Fruit fly (Drosophila melanogaster): ENCODE data around the gene yellow-g.
A peak's percentile ranks its signal among the peaks of the same experiment; 100 is the strongest.

The yellow-g gene

dm6 chr3L:2262515-2262944 is 10.0 kb downstream of the yellow-g start, which contains the start of the genes oxt and CG13807:
TSS of gene oxt (minus strand) at chr3L:2262664.
TSS of gene CG13807 (plus strand) at chr3L:2262919.
- peak; percentile 79 for TF ChIP-seq CG14711 (tag; optimal IDR thresholded peaks at IDR 0.05)
- TF ChIP-seq CG7045 (GFP tag; optimal IDR thresholded peaks at IDR 0.05): peak; percentile 86
- peak; percentile 77 for TF ChIP-seq CG5204 (GFP tag; optimal IDR thresholded peaks at IDR 0.05)
- peak; percentile 17 for TF ChIP-seq cic (GFP tag; optimal IDR thresholded peaks at IDR 0.05)
- TF ChIP-seq toe (GFP tag; optimal IDR thresholded peaks at IDR 0.05): peak; percentile 72
- TF ChIP-seq ovo (GFP tag; optimal IDR thresholded peaks at IDR 0.05): peak; percentile 62
- TF ChIP-seq CG1620 (GFP tag; optimal IDR thresholded peaks at IDR 0.05): peak; percentile 80
- peak; percentile 72 for TF ChIP-seq Hr96 (GFP tag; optimal IDR thresholded peaks at IDR 0.05)
- TF ChIP-seq Mnt (GFP tag; optimal IDR thresholded peaks at IDR 0.05): peak; percentile 78
- TF ChIP-seq cnc (optimal IDR thresholded peaks at IDR 0.05): no peak
- TF ChIP-seq pad (GFP tag; optimal IDR thresholded peaks at IDR 0.05): peak; percentile 71
- TF ChIP-seq CG33017 (tag; optimal IDR thresholded peaks at IDR 0.05): peak; percentile 78
- peak; percentile 96 for TF ChIP-seq bab1 (GFP tag; optimal IDR thresholded peaks at IDR 0.05)
- no peak for TF ChIP-seq kay (GFP tag; ENCODE audit: borderline replicate concordance)
- peak; percentile 79 for TF ChIP-seq Crg-1 (GFP tag; optimal IDR thresholded peaks at IDR 0.05)
- peak; percentile 90 for TF ChIP-seq CG7101 (tag; optimal IDR thresholded peaks at IDR 0.05)
- peak; percentile 72 for TF ChIP-seq CG12768 (GFP tag; optimal IDR thresholded peaks at IDR 0.05)
- no peak for TF ChIP-seq Clk (GFP tag; optimal IDR thresholded peaks at IDR 0.05)
- peak; percentile 89 for TF ChIP-seq CG11617 (GFP tag; optimal IDR thresholded peaks at IDR 0.05)
- peak; percentile 70 for TF ChIP-seq tj (GFP tag; optimal IDR thresholded peaks at IDR 0.05)

DNA sequence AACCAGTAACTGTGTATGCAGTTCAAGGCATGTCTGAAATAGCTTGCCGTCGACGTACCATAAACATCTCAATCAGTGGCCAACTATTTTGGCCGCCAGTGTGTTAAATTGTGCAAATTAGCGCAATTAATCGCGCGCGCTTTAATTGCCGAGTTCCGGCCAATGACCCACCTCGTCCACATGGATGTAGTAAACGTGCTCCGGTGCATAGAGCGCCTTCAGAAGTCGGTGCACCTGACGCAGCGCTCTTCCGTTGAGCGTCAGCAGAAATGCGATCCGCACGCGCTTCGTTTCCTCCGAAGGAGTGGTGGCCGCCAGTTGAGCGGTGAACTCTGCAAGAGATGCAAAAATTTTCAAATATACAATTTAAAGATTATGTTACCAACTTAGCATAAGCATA is 11.3 kb downstream of the yellow-g start:
- TF ChIP-seq ovo (GFP tag; optimal IDR thresholded peaks at IDR 0.05): no peak
- no peak for TF ChIP-seq kay (GFP tag; ENCODE audit: borderline replicate concordance)
- TF ChIP-seq tj (GFP tag; optimal IDR thresholded peaks at IDR 0.05): peak; percentile 99
- peak; percentile 36 for TF ChIP-seq Mnt (GFP tag; optimal IDR thresholded peaks at IDR 0.05)
- TF ChIP-seq bab1 (GFP tag; optimal IDR thresholded peaks at IDR 0.05): peak; percentile 53

DNA sequence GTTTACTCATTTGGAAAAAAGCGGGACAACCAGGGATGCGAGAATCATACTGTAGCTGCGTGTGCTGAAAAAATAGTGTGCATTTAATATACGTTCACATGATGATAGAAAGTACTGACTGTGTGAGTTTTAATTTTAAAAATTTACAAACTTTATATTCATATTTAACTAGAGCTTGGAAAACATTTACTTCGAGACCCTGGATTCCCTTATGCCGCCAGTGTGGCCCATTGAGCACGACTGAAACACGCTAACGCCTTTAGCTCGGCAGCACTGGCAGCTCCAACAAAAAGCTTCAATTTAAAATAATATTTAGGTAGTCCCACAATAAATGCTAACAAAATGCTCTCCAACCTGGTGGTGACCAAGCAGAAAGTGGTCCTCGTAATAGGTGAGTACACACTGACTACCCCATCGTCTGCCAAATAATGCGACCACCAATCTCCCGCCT is 15.1 kb downstream of the yellow-g start, which contains the start of the genes CG1275 and Elp5:
Gene CG1275, minus strand, starts transcription at position 12 of the 451 bp plus-strand sequence.
Gene Elp5, plus strand, starts transcription at position 45 of the 451 bp plus-strand sequence.
- TF ChIP-seq ovo (GFP tag; optimal IDR thresholded peaks at IDR 0.05) (peak; percentile 97), kay (GFP tag; ENCODE audit: borderline replicate concordance) (no peak), cnc (optimal IDR thresholded peaks at IDR 0.05) (no peak), CG11617 (GFP tag; optimal IDR thresholded peaks at IDR 0.05) (peak; percentile 97), Crg-1 (GFP tag; optimal IDR thresholded peaks at IDR 0.05) (peak; percentile 98), bab1 (GFP tag; optimal IDR thresholded peaks at IDR 0.05) (peak; percentile 100), pad (GFP tag; optimal IDR thresholded peaks at IDR 0.05) (peak; percentile 87), toe (GFP tag; optimal IDR thresholded peaks at IDR 0.05) (peak; percentile 98), CG7045 (GFP tag; optimal IDR thresholded peaks at IDR 0.05) (peak; percentile 96), CG33017 (tag; optimal IDR thresholded peaks at IDR 0.05) (peak; percentile 98), CG14711 (tag; optimal IDR thresholded peaks at IDR 0.05) (peak; percentile 93), Hr96 (GFP tag; optimal IDR thresholded peaks at IDR 0.05) (peak; percentile 94), CG7101 (tag; optimal IDR thresholded peaks at IDR 0.05) (peak; percentile 99), CG1620 (GFP tag; optimal IDR thresholded peaks at IDR 0.05) (peak; percentile 99), CG12768 (GFP tag; optimal IDR thresholded peaks at IDR 0.05) (peak; percentile 95), CG5204 (GFP tag; optimal IDR thresholded peaks at IDR 0.05) (peak; percentile 97), cic (GFP tag; optimal IDR thresholded peaks at IDR 0.05) (peak; percentile 90), tj (GFP tag; optimal IDR thresholded peaks at IDR 0.05) (peak; percentile 93), Mnt (GFP tag; optimal IDR thresholded peaks at IDR 0.05) (peak; percentile 93), Clk (GFP tag; optimal IDR thresholded peaks at IDR 0.05) (peak; percentile 94)

- TF ChIP-seq CG12768 (GFP tag; optimal IDR thresholded peaks at IDR 0.05) (no peak), Mnt (GFP tag; optimal IDR thresholded peaks at IDR 0.05) (no peak), cnc (optimal IDR thresholded peaks at IDR 0.05) (peak in 1 of 2 experiments; percentile 47), CG11617 (GFP tag; optimal IDR thresholded peaks at IDR 0.05) (no peak)
Measured at dm6 chr3L:2256422-2257172, 16.0 kb downstream of the yellow-g start.

DNA sequence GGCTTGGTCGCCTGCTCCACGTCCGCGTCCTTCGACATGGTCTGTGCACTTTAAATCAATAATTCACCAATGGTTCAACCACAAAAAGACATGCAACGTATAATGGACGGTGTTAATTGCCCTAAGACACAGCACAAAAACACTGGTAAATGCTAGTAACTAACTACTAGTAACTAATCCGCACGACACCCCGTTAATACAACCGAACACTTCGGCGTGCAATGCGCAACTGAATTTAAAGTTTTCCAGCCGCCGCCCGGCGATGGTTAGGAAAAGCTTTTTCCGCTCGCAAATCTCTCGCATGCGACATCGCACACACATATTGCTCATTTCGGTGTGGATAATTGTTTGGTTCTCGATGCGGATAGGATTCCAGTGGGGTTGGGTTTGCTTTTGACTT is 16.8 kb downstream of the yellow-g start:
- TF ChIP-seq Crg-1 (GFP tag; optimal IDR thresholded peaks at IDR 0.05) (no peak), CG11617 (GFP tag; optimal IDR thresholded peaks at IDR 0.05) (no peak), CG1620 (GFP tag; optimal IDR thresholded peaks at IDR 0.05) (no peak), pad (GFP tag; optimal IDR thresholded peaks at IDR 0.05) (no peak), ovo (GFP tag; optimal IDR thresholded peaks at IDR 0.05) (no peak), CG7045 (GFP tag; optimal IDR thresholded peaks at IDR 0.05) (no peak), Mnt (GFP tag; optimal IDR thresholded peaks at IDR 0.05) (no peak), CG33017 (tag; optimal IDR thresholded peaks at IDR 0.05) (peak; percentile 37), cic (GFP tag; optimal IDR thresholded peaks at IDR 0.05) (peak; percentile 12), kay (GFP tag; ENCODE audit: borderline replicate concordance) (no peak), bab1 (GFP tag; optimal IDR thresholded peaks at IDR 0.05) (peak; percentile 15), toe (GFP tag; optimal IDR thresholded peaks at IDR 0.05) (no peak), Clk (GFP tag; optimal IDR thresholded peaks at IDR 0.05) (no peak), CG12768 (GFP tag; optimal IDR thresholded peaks at IDR 0.05) (peak; percentile 25), CG7101 (tag; optimal IDR thresholded peaks at IDR 0.05) (no peak), Hr96 (GFP tag; optimal IDR thresholded peaks at IDR 0.05) (no peak), tj (GFP tag; optimal IDR thresholded peaks at IDR 0.05) (no peak), cnc (optimal IDR thresholded peaks at IDR 0.05) (no peak), CG5204 (GFP tag; optimal IDR thresholded peaks at IDR 0.05) (no peak), CG14711 (tag; optimal IDR thresholded peaks at IDR 0.05) (no peak)
